Fruit fly (Drosophila melanogaster) whole organism, embryonic: Measurements from ENCODE around the gene CG7182.

Experiments used
- Bteb2 ChIP-seq: fragments of 200-800 bp; sonication (Bioruptor generic); optimal IDR thresholded peaks from 2 replicates; lab custom pipeline; 2016; ENCODE audit warnings: missing biosample characterization, missing genetic modification characterization
- CG10543 ChIP-seq: fragments of 200-800 bp; sonication (Bioruptor generic); optimal IDR thresholded peaks from 3 replicates; lab custom pipeline; 2017; ENCODE audit warnings: missing biosample characterization, mild to moderate bottlenecking, missing genetic modification characterization, moderate library complexity
- CG10959 ChIP-seq: fragments of 200-800 bp; sonication (Bioruptor generic); IDR thresholded peaks from 2 replicates; pipeline ENCODE4 v1.3.6; 2022; ENCODE audit warnings: missing biosample characterization, missing genetic modification characterization
- CG12659 ChIP-seq: fragments of 200-800 bp; sonication (Bioruptor generic); optimal IDR thresholded peaks from 3 replicates; lab custom pipeline; 2017; ENCODE audit warnings: mild to moderate bottlenecking, missing biosample characterization, missing genetic modification reagents, missing genetic modification characterization
- CG17829 ChIP-seq: fragments of 200-800 bp; optimal IDR thresholded peaks from 2 replicates; lab custom pipeline; 2019; ENCODE audit warnings: missing biosample characterization, mild to moderate bottlenecking, missing genetic modification characterization, moderate library complexity
- CG17912 ChIP-seq: fragments of 200-800 bp; sonication (Bioruptor generic); optimal IDR thresholded peaks from 2 replicates; lab custom pipeline; 2018; ENCODE audit warnings: missing biosample characterization, mild to moderate bottlenecking, missing genetic modification characterization
- CG18619 ChIP-seq: fragments of 200-800 bp; sonication (Bioruptor generic); optimal IDR thresholded peaks from 3 replicates; lab custom pipeline; 2017; ENCODE audit warnings: missing biosample characterization, mild to moderate bottlenecking, missing genetic modification characterization
- CG2129 ChIP-seq: fragments of 200-800 bp; sonication (Bioruptor generic); IDR thresholded peaks from 2 replicates; pipeline ENCODE4 v1.3.6; 2022; ENCODE audit warnings: missing biosample characterization, missing genetic modification characterization; ENCODE audit not compliant: partially characterized antibody
- CG31388 ChIP-seq: fragments of 200-800 bp; sonication (Bioruptor generic); optimal IDR thresholded peaks from 2 replicates; lab custom pipeline; 2016; ENCODE audit warnings: missing biosample characterization, missing genetic modification characterization
- CG4707 ChIP-seq: fragments of 200-800 bp; sonication (Bioruptor generic); optimal IDR thresholded peaks from 2 replicates; lab custom pipeline; 2018; ENCODE audit warnings: missing biosample characterization, mild to moderate bottlenecking, missing genetic modification characterization, moderate library complexity
- CG6683 ChIP-seq: fragments of 200-800 bp; sonication (Bioruptor generic); optimal IDR thresholded peaks from 2 replicates; lab custom pipeline; 2017; ENCODE audit warnings: missing biosample characterization, mild to moderate bottlenecking, missing genetic modification characterization, missing genetic modification reagents
- CG6854 ChIP-seq: fragments of 200-800 bp; sonication (Bioruptor generic); optimal IDR thresholded peaks from 3 replicates; lab custom pipeline; 2017; ENCODE audit warnings: missing biosample characterization, mild to moderate bottlenecking, missing genetic modification characterization
- CG7271 ChIP-seq: fragments of 200-800 bp; sonication (Bioruptor generic); optimal IDR thresholded peaks from 2 replicates; lab custom pipeline; 2018; ENCODE audit warnings: missing biosample characterization, mild to moderate bottlenecking, missing genetic modification characterization, moderate library complexity
- CG7839 ChIP-seq: fragments of 200-800 bp; sonication (Bioruptor generic); optimal IDR thresholded peaks from 3 replicates; lab custom pipeline; 2018; ENCODE audit warnings: missing biosample characterization, mild to moderate bottlenecking, missing genetic modification characterization, moderate library complexity
- CG8359 ChIP-seq: fragments of 200-800 bp; sonication (Bioruptor generic); optimal IDR thresholded peaks from 2 replicates; lab custom pipeline; 2017; ENCODE audit warnings: missing biosample characterization, mild to moderate bottlenecking, missing genetic modification characterization, borderline replicate concordance
- CG9437 ChIP-seq: fragments of 200-800 bp; sonication (Bioruptor generic); optimal IDR thresholded peaks from 2 replicates; lab custom pipeline; 2018; ENCODE audit warnings: missing biosample characterization, mild to moderate bottlenecking, missing genetic modification characterization
- CrebB ChIP-seq: fragments of 200-800 bp; sonication (Bioruptor generic); optimal IDR thresholded peaks from 3 replicates; lab custom pipeline; 2018; ENCODE audit warnings: missing biosample characterization, mild to moderate bottlenecking, missing genetic modification characterization
- D19A ChIP-seq: fragments of 200-800 bp; optimal IDR thresholded peaks from 3 replicates; lab custom pipeline; 2019; ENCODE audit warnings: missing biosample characterization, mild to moderate bottlenecking, missing genetic modification characterization, moderate library complexity
- D19B ChIP-seq: fragments of 200-800 bp; sonication (Bioruptor generic); optimal IDR thresholded peaks from 2 replicates; lab custom pipeline; 2017; ENCODE audit warnings: missing biosample characterization, mild to moderate bottlenecking, missing genetic modification characterization
- Drgx ChIP-seq: fragments of 200-800 bp; sonication (Bioruptor generic); IDR thresholded peaks from 2 replicates; pipeline ENCODE4 v1.3.6; 2022; ENCODE audit warnings: missing biosample characterization, missing genetic modification characterization
- HLH4C ChIP-seq: fragments of 200-800 bp; sonication (Bioruptor generic); IDR thresholded peaks from 3 replicates; pipeline ENCODE4 v1.3.6; 2022; ENCODE audit warnings: missing biosample characterization, missing genetic modification characterization; ENCODE audit not compliant: partially characterized antibody
- HmgZ ChIP-seq: fragments of 200-800 bp; sonication (Bioruptor generic); optimal IDR thresholded peaks from 2 replicates; lab custom pipeline; 2018; ENCODE audit warnings: missing biosample characterization, mild to moderate bottlenecking, missing genetic modification characterization
- Hr39 ChIP-seq: fragments of >200 bp; optimal IDR thresholded peaks from 2 replicates; lab custom pipeline; 2017
- MBD-R2 ChIP-seq: fragments of 200-800 bp; sonication (Bioruptor generic); IDR thresholded peaks from 2 replicates; pipeline ENCODE4 v1.3.6; 2022; ENCODE audit warnings: missing biosample characterization, missing genetic modification characterization
- Opbp ChIP-seq: fragments of 200-800 bp; sonication (Bioruptor generic); IDR thresholded peaks from 3 replicates; pipeline ENCODE4 v1.3.6; 2022; ENCODE audit warnings: missing biosample characterization, missing genetic modification characterization; ENCODE audit not compliant: partially characterized antibody
- Optix ChIP-seq: fragments of 200-800 bp; sonication (Bioruptor generic); IDR thresholded peaks from 3 replicates; pipeline ENCODE4 v1.3.6; 2022; ENCODE audit warnings: missing biosample characterization, missing genetic modification characterization
- Ravus ChIP-seq: fragments of 200-800 bp; sonication (Bioruptor generic); IDR thresholded peaks from 2 replicates; pipeline ENCODE4 v1.3.6; 2022; ENCODE audit warnings: missing biosample characterization, missing genetic modification characterization
- Scr ChIP-seq: fragments of 200-800 bp; sonication (Bioruptor generic); IDR thresholded peaks from 2 replicates; pipeline ENCODE4 v1.3.6; 2022; ENCODE audit warnings: missing biosample characterization, missing genetic modification characterization; ENCODE audit not compliant: partially characterized antibody
- Sry-δ ChIP-seq: fragments of 200-800 bp; sonication (Bioruptor generic); optimal IDR thresholded peaks from 2 replicates; lab custom pipeline; 2016; ENCODE audit warnings: missing biosample characterization, missing genetic modification characterization
- Trl ChIP-seq, 3 experiments: fragments of >200 bp in 2 of 3; fragments of 200-800 bp in 1 of 3; sonication (Bioruptor generic) in 1 of 3; optimal IDR thresholded peaks; 2 replicates in 1 of 3; 3 replicates in 2 of 3; lab custom pipeline; 2016 to 2017; ENCODE audit warnings: missing biosample characterization in 1 of 3, missing genetic modification characterization in 1 of 3
- YL-1 ChIP-seq: fragments of 200-800 bp; sonication (Bioruptor generic); optimal IDR thresholded peaks from 3 replicates; lab custom pipeline; 2017; ENCODE audit warnings: missing biosample characterization, mild to moderate bottlenecking, missing genetic modification characterization
- abd-A ChIP-seq: fragments of 200-800 bp; sonication (Bioruptor generic); optimal IDR thresholded peaks from 3 replicates; lab custom pipeline; 2019; ENCODE audit warnings: missing biosample characterization, mild to moderate bottlenecking, missing genetic modification characterization, moderate library complexity
- ato ChIP-seq: fragments of 200-800 bp; sonication (Bioruptor generic); IDR thresholded peaks from 2 replicates; pipeline ENCODE4 v1.3.6; 2022; ENCODE audit warnings: missing biosample characterization, missing genetic modification characterization; ENCODE audit not compliant: partially characterized antibody
- az2 ChIP-seq: fragments of 200-800 bp; sonication (Bioruptor generic); optimal IDR thresholded peaks from 3 replicates; lab custom pipeline; 2016; ENCODE audit warnings: missing biosample characterization, missing genetic modification characterization
- crp ChIP-seq, 2 experiments: fragments of 200-800 bp; sonication (Bioruptor generic); optimal IDR thresholded peaks; 2 replicates in 1 of 2; 3 replicates in 1 of 2; lab custom pipeline; 2017; ENCODE audit warnings: missing biosample characterization in 2 of 2, missing genetic modification characterization in 2 of 2, mild to moderate bottlenecking in 1 of 2, moderate library complexity in 1 of 2
- inv ChIP-seq: fragments of 200-800 bp; sonication (Bioruptor generic); IDR thresholded peaks from 2 replicates; pipeline ENCODE4 v1.3.6; 2022; ENCODE audit warnings: missing biosample characterization, missing genetic modification characterization; ENCODE audit not compliant: partially characterized antibody
- jumu ChIP-seq: fragments of 200-800 bp; sonication (Bioruptor generic); optimal IDR thresholded peaks from 3 replicates; lab custom pipeline; 2016; ENCODE audit warnings: missing biosample characterization, missing genetic modification characterization
- mld ChIP-seq: fragments of 200-800 bp; sonication (Bioruptor generic); IDR thresholded peaks from 3 replicates; pipeline ENCODE4 v1.3.6; 2022; ENCODE audit warnings: missing biosample characterization, missing genetic modification characterization; ENCODE audit not compliant: partially characterized antibody
- nerfin-2 ChIP-seq: fragments of 200-800 bp; sonication (Bioruptor generic); IDR thresholded peaks from 2 replicates; pipeline ENCODE4 v1.3.6; 2022; ENCODE audit warnings: missing biosample characterization, missing genetic modification characterization; ENCODE audit not compliant: partially characterized antibody
- phol ChIP-seq: fragments of 200-800 bp; sonication (Bioruptor generic); optimal IDR thresholded peaks from 3 replicates; lab custom pipeline; 2018; ENCODE audit warnings: missing biosample characterization, mild to moderate bottlenecking, missing genetic modification characterization, moderate library complexity
- sens ChIP-seq: fragments of 200-800 bp; sonication (Bioruptor generic); peaks from one replicate; lab custom pipeline; 2016; ENCODE audit warnings: missing biosample characterization, missing genetic modification characterization
- tgo ChIP-seq: fragments of 200-800 bp; sonication (Bioruptor generic); IDR thresholded peaks from 3 replicates; pipeline ENCODE4 v1.3.6; 2022; ENCODE audit warnings: missing biosample characterization, missing genetic modification characterization
- tna ChIP-seq: fragments of 200-800 bp; sonication (Bioruptor generic); IDR thresholded peaks from 2 replicates; pipeline ENCODE4 v1.3.6; 2022; ENCODE audit warnings: missing biosample characterization, missing genetic modification characterization; ENCODE audit not compliant: partially characterized antibody
- ttk ChIP-seq: fragments of 200-800 bp; sonication (Bioruptor generic); IDR thresholded peaks from 2 replicates; pipeline ENCODE4 v2.1.2; 2022; ENCODE audit warnings: missing biosample characterization, missing genetic modification characterization

CG7182 gene

DNA sequence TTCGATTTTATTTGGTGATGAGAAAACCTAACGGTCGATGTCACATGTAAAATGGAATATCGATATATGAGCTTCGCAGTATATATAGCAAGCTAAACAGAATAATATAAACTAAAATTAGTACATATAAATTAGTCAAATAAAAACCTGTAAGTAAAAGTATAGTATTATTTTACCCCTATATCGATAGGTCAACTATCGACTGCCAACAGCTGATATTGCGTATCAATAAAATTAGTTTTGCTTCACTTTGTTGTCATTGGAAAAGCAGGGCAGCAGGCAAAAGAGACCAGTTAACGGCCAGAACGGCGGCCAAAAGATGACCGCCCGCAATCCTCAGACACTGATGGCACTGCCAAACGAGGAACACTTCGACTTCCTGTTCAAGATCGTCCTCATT, 49.2 kb downstream of the CG7182 start, which contains the start of gene Rab19 (continued):
- TF ChIP-seq nerfin-2 (GFP tag; lab: Robert Waterston, UW), result peak; percentile 76
- peak; percentile 89 for TF ChIP-seq HLH4C (GFP tag; lab: Robert Waterston, UW)
- TF ChIP-seq ttk (GFP tag; lab: Robert Waterston, UW), result no peak
- TF ChIP-seq CG2129, result peak; percentile 87
- peak; percentile 78; the same call in 2 of the 3 replicates for TF ChIP-seq mld
- TF ChIP-seq CG6854 (GFP tag; lab: Kevin White, UChicago), result no peak
- peak; percentile 13 for TF ChIP-seq CG17829
- TF ChIP-seq crp (GFP tag; optimal IDR thresholded peaks at IDR 0.05; lab: Kevin White, UChicago), result peak; percentile 24 to 89
- no peak for TF ChIP-seq Bteb2
- no peak for TF ChIP-seq Optix (GFP tag; lab: Robert Waterston, UW)
- TF ChIP-seq jumu, result no peak
- TF ChIP-seq HmgZ (tag; lab: Kevin White, UChicago), result peak; percentile 27
- TF ChIP-seq Opbp, result peak; percentile 72; the same call in 2 of the 3 replicates
- TF ChIP-seq abd-A (tag; lab: Kevin White, UChicago), result peak; percentile 5
- peak; percentile 9 for TF ChIP-seq CG12659
- peak; percentile 29 for TF ChIP-seq sens (GFP tag; lab: Kevin White, UChicago)
- peak; percentile 89 for TF ChIP-seq tna
- TF ChIP-seq Sry-δ (GFP tag; lab: Kevin White, UChicago), result peak; percentile 71
- TF ChIP-seq CG9437 (GFP tag; lab: Kevin White, UChicago), result no peak
- peak; percentile 94 for TF ChIP-seq Scr
- peak; percentile 19; the same call in 1 of the 2 replicates for TF ChIP-seq ato (GFP tag; lab: Robert Waterston, UW)
- TF ChIP-seq CrebB, result no peak
- TF ChIP-seq inv (GFP tag; lab: Robert Waterston, UW), result peak; percentile 76
- peak; percentile 1 for TF ChIP-seq YL-1 (GFP tag; lab: Kevin White, UChicago)
- peak; percentile 59; the same call in 1 of the 2 replicates for TF ChIP-seq MBD-R2 (GFP tag; lab: Robert Waterston, UW)
- peak; percentile 25 for TF ChIP-seq phol (tag; lab: Kevin White, UChicago)
- TF ChIP-seq, all 482 proteins: peak for 67

- no peak for TF ChIP-seq CG18619 (GFP tag; lab: Kevin White, UChicago)
- no peak for TF ChIP-seq tgo (GFP tag; lab: Robert Waterston, UW)
- TF ChIP-seq CG17912 (GFP tag; lab: Kevin White, UChicago), result no peak
- no peak for TF ChIP-seq CG7839
- no peak for TF ChIP-seq D19A
- TF ChIP-seq CG10543 (GFP tag; lab: Kevin White, UChicago), result no peak
- no peak for TF ChIP-seq CG31388
- no peak for TF ChIP-seq Drgx (GFP tag; lab: Robert Waterston, UW)
- no peak for TF ChIP-seq Trl (optimal IDR thresholded peaks at IDR 0.05; lab: Kevin White, UChicago)
- TF ChIP-seq Trl (GFP tag; optimal IDR thresholded peaks at IDR 0.05; lab: Kevin White, UChicago), result no peak
- no peak for TF ChIP-seq CG8359
- TF ChIP-seq Ravus (GFP tag; lab: Robert Waterston, UW), result no peak
- no peak for TF ChIP-seq CG4707
- TF ChIP-seq az2 (GFP tag; lab: Kevin White, UChicago), result no peak
- TF ChIP-seq D19B (GFP tag; lab: Kevin White, UChicago), result no peak
- no peak for TF ChIP-seq CG6683
- TF ChIP-seq CG7271 (tag; lab: Kevin White, UChicago), result no peak
- no peak for TF ChIP-seq jumu
- no peak for TF ChIP-seq Hr39 (lab: Kevin White, UChicago)
- no peak for TF ChIP-seq CG10959 (GFP tag; lab: Robert Waterston, UW)
Observed at dm6 chr3L:8295227-8295626, 51.0 kb downstream of the CG7182 start, which contains the start of gene CG7201. CG7201 (minus strand) TSS chr3L:8295327.
